Fruit fly (Drosophila melanogaster): Measurements from ENCODE around the gene hay.
A peak's percentile ranks its signal among the peaks of the same experiment; 100 is the strongest.

Gene hay

dm6 chr3L:10660744-10661589 is 30.1 kb downstream of the hay start, which contains the start of the genes CG32066 and CG8003 (continued):
- TF ChIP-seq Optix (GFP tag; IDR thresholded peaks at IDR 0.05) = peak; percentile 29; the same call in 1 of the 3 replicates
- TF ChIP-seq Ets97D (GFP tag; optimal IDR thresholded peaks at IDR 0.05) = peak; percentile 5
- peak; percentile 63 for TF ChIP-seq lab (GFP tag; optimal IDR thresholded peaks at IDR 0.05)
- TF ChIP-seq bsh (GFP tag; optimal IDR thresholded peaks at IDR 0.05) = peak; percentile 31 to 41
- TF ChIP-seq h (optimal IDR thresholded peaks at IDR 0.05) = no peak
- TF ChIP-seq HLH3B (GFP tag; IDR thresholded peaks at IDR 0.05) = 0 out of 2 replicates have a peak, but pooled peaks have one; percentile 15
- TF ChIP-seq crp (GFP tag; optimal IDR thresholded peaks at IDR 0.05) = no peak
- TF ChIP-seq fd3F (GFP tag; optimal IDR thresholded peaks at IDR 0.05) = no peak
- peak; percentile 2 for TF ChIP-seq Hand (GFP tag; optimal IDR thresholded peaks at IDR 0.05)
- no peak for TF ChIP-seq disco-r (GFP tag; optimal IDR thresholded peaks at IDR 0.05)
- TF ChIP-seq CG7963 (GFP tag; IDR thresholded peaks at IDR 0.05; ENCODE audit: partially characterized antibody) = peak; percentile 85
- no peak for TF ChIP-seq otp (GFP tag; IDR thresholded peaks at IDR 0.05)
- TF ChIP-seq CG17829 (tag; optimal IDR thresholded peaks at IDR 0.05) = peak; percentile 64
- no peak for TF ChIP-seq chif (GFP tag; optimal IDR thresholded peaks at IDR 0.05)
- TF ChIP-seq NK7.1 (GFP tag; optimal IDR thresholded peaks at IDR 0.05) = no peak
- peak; percentile 94 for TF ChIP-seq CG16813 (GFP tag; IDR thresholded peaks at IDR 0.05; ENCODE audit: partially characterized antibody)
- no peak for TF ChIP-seq Vsx1 (GFP tag; optimal IDR thresholded peaks at IDR 0.05)
- TF ChIP-seq Neu2 (GFP tag; optimal IDR thresholded peaks at IDR 0.05; ENCODE audit: borderline replicate concordance) = no peak
- TF ChIP-seq Trl (optimal IDR thresholded peaks at IDR 0.05) = no peak
- TF ChIP-seq Trl (GFP tag; optimal IDR thresholded peaks at IDR 0.05) = no peak
- TF ChIP-seq CG1832 (GFP tag; optimal IDR thresholded peaks at IDR 0.05) = no peak
- TF ChIP-seq shn (GFP tag; optimal IDR thresholded peaks at IDR 0.05) = no peak
- TF ChIP-seq lbe (GFP tag; optimal IDR thresholded peaks at IDR 0.05) = peak; percentile 16
- TF ChIP-seq CG4328 (GFP tag; optimal IDR thresholded peaks at IDR 0.05) = no peak
- TF ChIP-seq MTF-1 (GFP tag; optimal IDR thresholded peaks at IDR 0.05; ENCODE audit: borderline replicate concordance) = peak; percentile 65
- peak; percentile 90 for TF ChIP-seq CG13287 (GFP tag; IDR thresholded peaks at IDR 0.05; ENCODE audit: partially characterized antibody)
- TF ChIP-seq mld (GFP tag; IDR thresholded peaks at IDR 0.05; ENCODE audit: partially characterized antibody) = peak; percentile 70; the same call in 2 of the 3 replicates
- TF ChIP-seq CG8281 (tag; optimal IDR thresholded peaks at IDR 0.05) = no peak
- no peak; the same call in 1 of the 2 replicates for TF ChIP-seq CG10366 (GFP tag; IDR thresholded peaks at IDR 0.05)
- TF ChIP-seq az2 (GFP tag; optimal IDR thresholded peaks at IDR 0.05) = no peak
- TF ChIP-seq Scr (GFP tag; IDR thresholded peaks at IDR 0.05; ENCODE audit: partially characterized antibody) = peak; percentile 91
- peak; percentile 52 for TF ChIP-seq CG1602 (GFP tag; optimal IDR thresholded peaks at IDR 0.05)
- TF ChIP-seq pan (optimal IDR thresholded peaks at IDR 0.05) = no peak
- peak in 1 of 2 experiments; percentile 17 for TF ChIP-seq pan (GFP tag; optimal IDR thresholded peaks at IDR 0.05 in 1 of 2, IDR thresholded peaks at IDR 0.05 in 1 of 2)
- TF ChIP-seq kah (GFP tag; optimal IDR thresholded peaks at IDR 0.05) = peak; percentile 49
- peak; percentile 26 for TF ChIP-seq scrt (GFP tag; optimal IDR thresholded peaks at IDR 0.05)
- TF ChIP-seq Sry-δ (GFP tag; optimal IDR thresholded peaks at IDR 0.05) = peak; percentile 57
- no peak for TF ChIP-seq ewg (GFP tag; optimal IDR thresholded peaks at IDR 0.05)
- peak; percentile 14; the same call in 1 of the 2 replicates for TF ChIP-seq Ada2b (GFP tag; IDR thresholded peaks at IDR 0.05)
- no peak for TF ChIP-seq Dad (GFP tag; optimal IDR thresholded peaks at IDR 0.05)
- no peak for TF ChIP-seq CG6683 (GFP tag; optimal IDR thresholded peaks at IDR 0.05)
- TF ChIP-seq PHDP (tag; optimal IDR thresholded peaks at IDR 0.05) = peak; percentile 12
- peak; percentile 24 for TF ChIP-seq abd-A (tag; optimal IDR thresholded peaks at IDR 0.05)
- TF ChIP-seq CG13894 (tag; optimal IDR thresholded peaks at IDR 0.05) = no peak
- no peak for TF ChIP-seq Atf3 (GFP tag; optimal IDR thresholded peaks at IDR 0.05)
- peak; percentile 64 for TF ChIP-seq CG2712 (tag; optimal IDR thresholded peaks at IDR 0.05)
- TF ChIP-seq sens (GFP tag) = peak; percentile 78
- TF ChIP-seq E2f2 (GFP tag; IDR thresholded peaks at IDR 0.05) = peak; percentile 14; the same call in 1 of the 2 replicates
